Fruit fly (Drosophila melanogaster): Measurements from ENCODE around the gene rsh.
A peak's percentile ranks its signal among the peaks of the same experiment; 100 is the strongest.

Gene rsh

dm6 chrX:13089920-13090655 is 101.7 kb downstream of the rsh start, which contains the start of gene hep (continued):
- TF ChIP-seq CG34422 (GFP tag; IDR thresholded peaks at IDR 0.05) (no peak), CG8290 (GFP tag; optimal IDR thresholded peaks at IDR 0.05) (no peak), CG8290 (tag; optimal IDR thresholded peaks at IDR 0.05) (peak in 1 of 2 experiments; percentile 37), Med (GFP tag) (peak; percentile 17), Doc3 (GFP tag; IDR thresholded peaks at IDR 0.05; ENCODE audit: partially characterized antibody) (peak; percentile 65), Bgb (GFP tag; IDR thresholded peaks at IDR 0.05; ENCODE audit: partially characterized antibody) (peak; percentile 86), zen2 (GFP tag; IDR thresholded peaks at IDR 0.05; ENCODE audit: partially characterized antibody) (peak; percentile 74), CG6791 (GFP tag; IDR thresholded peaks at IDR 0.05; ENCODE audit: partially characterized antibody) (peak; percentile 92), sens (GFP tag) (peak; percentile 58), corto (GFP tag; optimal IDR thresholded peaks at IDR 0.05) (no peak), knrl (GFP tag; IDR thresholded peaks at IDR 0.05; ENCODE audit: partially characterized antibody) (peak; percentile 86), amos (GFP tag; IDR thresholded peaks at IDR 0.05; ENCODE audit: partially characterized antibody) (peak; percentile 95), slp2 (GFP tag; optimal IDR thresholded peaks at IDR 0.05) (no peak), CG13894 (tag; optimal IDR thresholded peaks at IDR 0.05) (no peak), dm (GFP tag; optimal IDR thresholded peaks at IDR 0.05) (peak; percentile 30), kni (GFP tag; optimal IDR thresholded peaks at IDR 0.05) (no peak), CG17328 (GFP tag; IDR thresholded peaks at IDR 0.05) (no peak), ato (GFP tag; IDR thresholded peaks at IDR 0.05; ENCODE audit: partially characterized antibody) (peak; percentile 81), Pdp1 (GFP tag; optimal IDR thresholded peaks at IDR 0.05) (peak in 1 of 2 experiments; percentile 29), D19A (tag; optimal IDR thresholded peaks at IDR 0.05) (no peak), Sry-δ (GFP tag; optimal IDR thresholded peaks at IDR 0.05) (peak; percentile 82), dmrt99B (tag; optimal IDR thresholded peaks at IDR 0.05) (no peak), bsh (GFP tag; optimal IDR thresholded peaks at IDR 0.05) (peak in 1 of 2 experiments; percentile 44), CG42726 (GFP tag; IDR thresholded peaks at IDR 0.05; ENCODE audit: partially characterized antibody) (peak; percentile 90), CG14860 (GFP tag; IDR thresholded peaks at IDR 0.05; ENCODE audit: partially characterized antibody) (peak; percentile 77), CG13287 (GFP tag; IDR thresholded peaks at IDR 0.05; ENCODE audit: partially characterized antibody) (peak; percentile 75), Adf1 (GFP tag; IDR thresholded peaks at IDR 0.05) (0 out of 2 replicates have a peak, but pooled peaks have one; percentile 29), MESR4 (GFP tag; optimal IDR thresholded peaks at IDR 0.05) (peak; percentile 83), tna (GFP tag; IDR thresholded peaks at IDR 0.05; ENCODE audit: partially characterized antibody) (peak; percentile 81), CG11695 (GFP tag; IDR thresholded peaks at IDR 0.05) (no peak), Dref (GFP tag; IDR thresholded peaks at IDR 0.05) (peak; percentile 84), inv (GFP tag; IDR thresholded peaks at IDR 0.05; ENCODE audit: partially characterized antibody) (peak; percentile 86), CG10209 (GFP tag; optimal IDR thresholded peaks at IDR 0.05) (no peak), bbx (GFP tag; IDR thresholded peaks at IDR 0.05; ENCODE audit: partially characterized antibody) (peak; percentile 89), dati (GFP tag; IDR thresholded peaks at IDR 0.05) (no peak), CG8478 (optimal IDR thresholded peaks at IDR 0.05) (peak; percentile 87), CTCF (GFP tag; optimal IDR thresholded peaks at IDR 0.05) (no peak), CG9932 (GFP tag; IDR thresholded peaks at IDR 0.05) (peak; percentile 57), unc-4 (GFP tag; IDR thresholded peaks at IDR 0.05; ENCODE audit: partially characterized antibody) (peak; percentile 76), Myb (GFP tag; optimal IDR thresholded peaks at IDR 0.05) (no peak), cg (GFP tag; optimal IDR thresholded peaks at IDR 0.05) (peak; percentile 96), CG3847 (GFP tag; IDR thresholded peaks at IDR 0.05) (0 out of 2 replicates have a peak, but pooled peaks have one; percentile 17), CHES-1-like (GFP tag; optimal IDR thresholded peaks at IDR 0.05) (no peak), CG43689 (GFP tag; IDR thresholded peaks at IDR 0.05) (no peak), nom (GFP tag; optimal IDR thresholded peaks at IDR 0.05) (peak; percentile 35), CG10147 (GFP tag; optimal IDR thresholded peaks at IDR 0.05) (no peak), CG34224 (GFP tag; IDR thresholded peaks at IDR 0.05; ENCODE audit: partially characterized antibody) (peak; percentile 54), Dll (GFP tag; IDR thresholded peaks at IDR 0.05; ENCODE audit: partially characterized antibody) (peak; percentile 73; the same call in 3 of the 4 replicates)
